Worm (Caenorhabditis elegans) whole organism, early embryonic: Measurements from ENCODE around the gene sdz-37.

ENCODE experiments used
- B0310.2 ChIP-seq: sonication (generic microtip); optimal IDR thresholded peaks from 2 replicates; lab custom pipeline; 2016; ENCODE audit warnings: mild to moderate bottlenecking, missing genetic modification characterization, missing compliant biosample characterization
- ama-1 ChIP-seq: fragments of 150-350 bp; optimal IDR thresholded peaks from 2 replicates; lab custom pipeline; 2014
- ceh-36 ChIP-seq: sonication (generic microtip); optimal IDR thresholded peaks from 2 replicates; lab custom pipeline; 2016; ENCODE audit warnings: missing genetic modification characterization, inconsistent platforms, missing compliant biosample characterization
- flt-1 ChIP-seq: fragments of 200-800 bp; sonication (Bioruptor generic); IDR thresholded peaks from 2 replicates; pipeline ENCODE4 v1.3.6; 2022; ENCODE audit warnings: missing genetic modification characterization, missing compliant biosample characterization
- hmbx-1 ChIP-seq: sonication (generic microtip); optimal IDR thresholded peaks from 2 replicates; lab custom pipeline; 2016; ENCODE audit warnings: mild to moderate bottlenecking, missing genetic modification characterization, missing compliant biosample characterization
- hmg-4 ChIP-seq: fragments of 200-800 bp; sonication (Bioruptor generic); optimal IDR thresholded peaks from 2 replicates; lab custom pipeline; 2018; ENCODE audit warnings: mild to moderate bottlenecking, missing genetic modification characterization, missing compliant biosample characterization
- hnd-1 ChIP-seq: sonication (generic microtip); optimal IDR thresholded peaks from 2 replicates; lab custom pipeline; 2016; ENCODE audit warnings: missing genetic modification characterization, missing compliant biosample characterization
- sea-1 ChIP-seq: fragments of 200-800 bp; sonication (Bioruptor generic); conservative IDR thresholded peaks from 2 replicates; pipeline ENCODE4 v1.3.6; 2022; ENCODE audit warnings: missing genetic modification characterization, missing compliant biosample characterization
- tbx-37 ChIP-seq: fragments of 200-800 bp; sonication (Bioruptor generic); conservative IDR thresholded peaks from 2 replicates; pipeline ENCODE4 v1.3.6; 2022; ENCODE audit warnings: missing genetic modification reagents, missing genetic modification characterization, missing compliant biosample characterization
- tra-4 ChIP-seq: sonication (generic microtip); optimal IDR thresholded peaks from 2 replicates; lab custom pipeline; 2017; ENCODE audit warnings: missing genetic modification characterization, missing compliant biosample characterization

DNA sequence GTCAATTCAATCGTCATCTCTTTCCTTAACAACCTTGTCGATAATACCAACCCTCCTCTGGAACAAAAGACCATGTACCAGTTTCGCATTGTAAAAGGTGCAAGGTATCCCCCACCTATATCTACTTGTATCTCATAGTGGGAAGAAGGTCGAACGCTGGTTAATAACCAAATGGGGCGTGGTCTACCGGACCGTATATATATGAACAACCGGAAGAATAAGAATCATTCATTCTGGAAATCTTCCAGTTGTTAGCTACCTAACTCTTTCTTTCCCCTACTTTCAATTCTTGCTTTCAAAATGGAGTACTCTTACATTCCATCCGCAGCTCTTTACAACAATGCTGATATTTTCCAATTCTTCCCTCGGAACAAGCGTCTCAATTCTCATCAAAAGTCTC, 3.5 kb upstream of the sdz-37 start, which contains the start of gene ZK673.5:
- no peak for TF ChIP-seq sea-1 (GFP tag; lab: Robert Waterston, UW)
- TF ChIP-seq ama-1 (lab: Kevin White, UChicago), result no peak
- TF ChIP-seq ceh-36 (tag; lab: Kevin White, UChicago), result no peak
- TF ChIP-seq flt-1 (GFP tag; lab: Robert Waterston, UW), result no peak
- no peak for TF ChIP-seq hnd-1
- TF ChIP-seq hmbx-1 (tag; lab: Kevin White, UChicago), result no peak
- no peak for TF ChIP-seq tbx-37 (GFP tag; lab: Robert Waterston, UW)
- TF ChIP-seq tra-4 (tag; lab: Kevin White, UChicago), result no peak
- TF ChIP-seq B0310.2, result no peak
- no peak for TF ChIP-seq hmg-4
